Worm (Caenorhabditis elegans) whole organism, mixed stage, embryonic: ENCODE measurements around the gene scl-13.

ENCODE experiments used
- M03D4.4 ChIP-seq: sonication (generic microtip); optimal IDR thresholded peaks from 2 replicates; lab custom pipeline; 2017; ENCODE audit warnings: mild to moderate bottlenecking, missing genetic modification characterization, missing compliant biosample characterization
- bed-3 ChIP-seq: fragments of 200-800 bp; sonication (Bioruptor generic); optimal IDR thresholded peaks from 3 replicates; lab custom pipeline; 2018; ENCODE audit warnings: mild to moderate bottlenecking, missing genetic modification characterization, moderate library complexity, missing compliant biosample characterization
- blmp-1 ChIP-seq: fragments of 150-350 bp; optimal IDR thresholded peaks from 2 replicates; lab custom pipeline; 2014; ENCODE audit warnings: missing biosample characterization, missing genetic modification characterization
- ceh-39 ChIP-seq: fragments of 150-350 bp; optimal IDR thresholded peaks from 2 replicates; lab custom pipeline; 2014; ENCODE audit warnings: missing biosample characterization, missing genetic modification characterization
- ceh-43 ChIP-seq: fragments of 200-800 bp; sonication (Bioruptor generic); optimal IDR thresholded peaks from 2 replicates; lab custom pipeline; 2018; ENCODE audit warnings: mild to moderate bottlenecking, missing genetic modification characterization, moderate library complexity, missing compliant biosample characterization
- ceh-83 ChIP-seq: fragments of 200-800 bp; sonication (Bioruptor generic); optimal IDR thresholded peaks from 2 replicates; lab custom pipeline; 2018; ENCODE audit warnings: mild to moderate bottlenecking, missing genetic modification characterization, missing compliant biosample characterization
- ces-1 ChIP-seq: fragments of 150-350 bp; optimal IDR thresholded peaks from 2 replicates; lab custom pipeline; 2014; ENCODE audit warnings: missing biosample characterization, missing genetic modification reagents, missing genetic modification characterization
- drap-1 ChIP-seq: fragments of 200-800 bp; sonication (Bioruptor generic); optimal IDR thresholded peaks from 3 replicates; lab custom pipeline; 2018; ENCODE audit warnings: mild to moderate bottlenecking, missing genetic modification characterization, missing compliant biosample characterization
- elt-1 ChIP-seq: sonication (generic microtip); optimal IDR thresholded peaks from 2 replicates; lab custom pipeline; 2017; ENCODE audit warnings: missing genetic modification characterization, mild to moderate bottlenecking, missing compliant biosample characterization, antibody characterized with exemption, moderate library complexity, borderline replicate concordance; ENCODE audit not compliant: insufficient read depth
- elt-3 ChIP-seq: fragments of 150-350 bp; optimal IDR thresholded peaks from 2 replicates; lab custom pipeline; 2014; ENCODE audit warnings: missing biosample characterization, missing genetic modification characterization
- flh-1 ChIP-seq: fragments of 200-800 bp; sonication (Bioruptor generic); optimal IDR thresholded peaks from 2 replicates; lab custom pipeline; 2018; ENCODE audit warnings: mild to moderate bottlenecking, missing genetic modification characterization, moderate library complexity, missing compliant biosample characterization
- ham-2 ChIP-seq: fragments of 200-800 bp; sonication (Bioruptor generic); optimal IDR thresholded peaks from 2 replicates; lab custom pipeline; 2018; ENCODE audit warnings: mild to moderate bottlenecking, missing genetic modification characterization, missing compliant biosample characterization
- hlh-1 ChIP-seq: fragments of 150-350 bp; optimal IDR thresholded peaks from 2 replicates; lab custom pipeline; 2014; ENCODE audit warnings: missing biosample characterization, missing genetic modification reagents, missing genetic modification characterization
- lin-13 ChIP-seq: fragments of 150-350 bp; optimal IDR thresholded peaks from 2 replicates; lab custom pipeline; 2014; ENCODE audit warnings: missing biosample characterization, missing genetic modification characterization
- lin-32 ChIP-seq: fragments of 200-800 bp; sonication (Bioruptor generic); optimal IDR thresholded peaks from 2 replicates; lab custom pipeline; 2018; ENCODE audit warnings: mild to moderate bottlenecking, missing genetic modification characterization, missing compliant biosample characterization
- lsy-2 ChIP-seq: fragments of 150-350 bp; optimal IDR thresholded peaks from 2 replicates; lab custom pipeline; 2014; ENCODE audit warnings: missing biosample characterization, missing genetic modification characterization
- mab-5 ChIP-seq: fragments of 150-350 bp; optimal IDR thresholded peaks from 2 replicates; lab custom pipeline; 2014; ENCODE audit warnings: missing biosample characterization, missing genetic modification characterization
- mep-1 ChIP-seq: fragments of 150-350 bp; optimal IDR thresholded peaks from 2 replicates; lab custom pipeline; 2017; ENCODE audit warnings: missing biosample characterization, missing genetic modification reagents, missing genetic modification characterization, inconsistent platforms
- nhr-12 ChIP-seq: fragments of 150-350 bp; optimal IDR thresholded peaks from 2 replicates; lab custom pipeline; 2014; ENCODE audit warnings: missing biosample characterization, missing genetic modification characterization
- nhr-2 ChIP-seq: fragments of 150-350 bp; optimal IDR thresholded peaks from 2 replicates; lab custom pipeline; 2014; ENCODE audit warnings: missing biosample characterization, missing genetic modification characterization
- nhr-237 ChIP-seq: fragments of 150-350 bp; optimal IDR thresholded peaks from 2 replicates; lab custom pipeline; 2014; ENCODE audit warnings: missing biosample characterization, missing genetic modification characterization
- nhr-76 ChIP-seq: sonication (generic microtip); optimal IDR thresholded peaks from 2 replicates; lab custom pipeline; 2017; ENCODE audit warnings: missing biosample characterization, missing genetic modification characterization
- pha-4 ChIP-seq: fragments of 150-350 bp; optimal IDR thresholded peaks from 2 replicates; lab custom pipeline; 2018; ENCODE audit warnings: missing biosample characterization, missing genetic modification reagents, missing genetic modification characterization
- sem-2 ChIP-seq: fragments of 200-800 bp; sonication (Bioruptor generic); optimal IDR thresholded peaks from 2 replicates; lab custom pipeline; 2018; ENCODE audit warnings: mild to moderate bottlenecking, missing genetic modification characterization, missing compliant biosample characterization
- sptf-1 ChIP-seq: sonication (generic microtip); optimal IDR thresholded peaks from 2 replicates; lab custom pipeline; 2017; ENCODE audit warnings: mild to moderate bottlenecking, missing genetic modification characterization, moderate library complexity, missing compliant biosample characterization
- tbx-8 ChIP-seq: fragments of 200-800 bp; sonication (Bioruptor generic); optimal IDR thresholded peaks from 2 replicates; lab custom pipeline; 2018; ENCODE audit warnings: mild to moderate bottlenecking, missing genetic modification characterization, moderate library complexity, missing compliant biosample characterization
- unc-120 ChIP-seq: sonication (generic microtip); optimal IDR thresholded peaks from 2 replicates; lab custom pipeline; 2017; ENCODE audit warnings: missing genetic modification characterization, missing compliant biosample characterization; ENCODE audit not compliant: poor library complexity, severe bottlenecking
- unc-39 ChIP-seq: fragments of 150-350 bp; optimal IDR thresholded peaks from 2 replicates; lab custom pipeline; 2014; ENCODE audit warnings: missing biosample characterization, missing genetic modification characterization
- unc-62 ChIP-seq: fragments of 150-350 bp; optimal IDR thresholded peaks from 2 replicates; lab custom pipeline; 2014; ENCODE audit warnings: missing biosample characterization, missing genetic modification reagents, missing genetic modification characterization
- zip-8 ChIP-seq: fragments of 150-350 bp; optimal IDR thresholded peaks from 2 replicates; lab custom pipeline; 2014; ENCODE audit warnings: missing biosample characterization, missing genetic modification characterization

The scl-13 gene

DNA sequence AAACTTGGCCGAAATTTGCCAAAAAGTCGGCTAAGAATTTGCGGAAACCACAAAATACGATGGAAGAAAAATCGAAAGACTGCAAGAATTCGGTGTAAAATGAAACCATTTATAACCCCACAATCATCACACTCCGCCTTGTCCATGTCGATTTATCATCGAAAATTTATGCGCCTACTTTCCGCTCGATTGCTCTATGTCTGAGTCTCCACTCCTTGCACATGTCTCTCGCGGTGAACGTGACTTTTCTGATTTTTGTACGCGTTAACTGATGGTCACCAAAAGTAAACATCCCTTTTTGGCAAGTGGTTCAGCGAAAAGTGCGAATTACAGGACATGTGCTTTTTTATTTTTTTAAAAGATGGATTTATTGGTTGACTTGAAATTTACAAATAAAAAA, 34.5 kb downstream of the scl-13 start:
- TF ChIP-seq lsy-2 (tag; lab: Kevin White, UChicago) (no peak), ceh-39 (tag; lab: Kevin White, UChicago) (no peak), ceh-43 (no peak), mab-5 (tag; lab: Kevin White, UChicago) (no peak), ham-2 (GFP tag; lab: Kevin White, UChicago) (no peak), nhr-12 (tag; lab: Kevin White, UChicago) (no peak)

DNA sequence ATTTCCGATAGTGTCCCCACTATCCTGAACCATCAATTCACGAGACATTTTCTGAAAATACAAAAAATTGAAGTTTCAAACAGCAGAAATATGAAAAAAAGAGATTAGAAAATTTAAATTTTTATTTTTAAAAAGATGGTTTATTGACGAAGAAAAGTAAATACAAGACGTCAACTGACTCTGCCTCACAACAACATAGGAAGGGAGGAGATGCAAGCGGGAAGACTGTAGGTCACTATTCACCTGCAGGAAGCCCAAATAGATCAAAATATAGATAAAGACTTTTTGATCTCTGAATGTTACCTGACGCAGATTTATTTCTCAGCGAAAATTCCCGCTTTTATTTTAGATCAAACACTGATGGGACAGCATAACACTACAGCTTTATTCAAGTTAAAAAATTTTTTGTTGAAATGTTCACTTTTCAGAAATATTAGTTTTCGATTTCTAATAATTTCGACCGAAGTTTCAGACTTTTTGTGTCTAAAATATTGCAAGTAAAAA, 35.3 kb downstream of the scl-13 start, which contains the start of gene cysl-3:
cysl-3 (minus strand) TSS at position 51 of the 504 bp plus-strand sequence.
- TF ChIP-seq unc-39 (tag; lab: Kevin White, UChicago) = no peak
- TF ChIP-seq, all 35 proteins: peak for 0

DNA sequence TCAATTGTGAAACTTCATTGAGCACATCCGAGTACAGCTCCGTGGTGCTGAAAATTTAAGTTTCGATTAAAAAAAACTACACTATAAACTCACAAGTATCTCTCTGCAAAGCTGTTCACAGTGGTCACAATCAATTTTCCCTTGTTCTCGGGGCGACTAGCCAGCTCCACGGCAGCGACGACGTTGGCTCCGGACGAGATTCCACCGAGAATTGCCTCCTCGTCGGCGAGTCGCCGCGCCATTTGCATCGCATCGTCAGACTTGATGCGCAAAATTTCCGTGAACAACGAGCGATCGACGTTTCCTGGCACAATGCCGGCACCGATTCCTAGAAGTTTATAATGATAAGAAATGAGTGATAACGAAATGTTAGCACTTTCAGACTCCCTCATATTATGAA, 36.8 kb downstream of the scl-13 start:
- no peak for TF ChIP-seq pha-4
- TF ChIP-seq nhr-12 (tag; lab: Kevin White, UChicago) = no peak
- TF ChIP-seq ces-1 (GFP tag; lab: Kevin White, UChicago) = no peak
- no peak for TF ChIP-seq unc-120
- no peak for TF ChIP-seq blmp-1 (tag; lab: Kevin White, UChicago)
- no peak for TF ChIP-seq nhr-237 (tag; lab: Kevin White, UChicago)
- TF ChIP-seq ceh-83 = no peak
- TF ChIP-seq zip-8 = no peak
- TF ChIP-seq nhr-76 (tag; lab: Kevin White, UChicago) = no peak
- TF ChIP-seq sptf-1 = no peak
- no peak for TF ChIP-seq drap-1 (GFP tag; lab: Kevin White, UChicago)
- TF ChIP-seq tbx-8 (GFP tag; lab: Kevin White, UChicago) = no peak
- TF ChIP-seq unc-39 (tag; lab: Kevin White, UChicago) = no peak
- TF ChIP-seq unc-62 = no peak
- TF ChIP-seq elt-1 (tag; lab: Kevin White, UChicago) = no peak

DNA sequence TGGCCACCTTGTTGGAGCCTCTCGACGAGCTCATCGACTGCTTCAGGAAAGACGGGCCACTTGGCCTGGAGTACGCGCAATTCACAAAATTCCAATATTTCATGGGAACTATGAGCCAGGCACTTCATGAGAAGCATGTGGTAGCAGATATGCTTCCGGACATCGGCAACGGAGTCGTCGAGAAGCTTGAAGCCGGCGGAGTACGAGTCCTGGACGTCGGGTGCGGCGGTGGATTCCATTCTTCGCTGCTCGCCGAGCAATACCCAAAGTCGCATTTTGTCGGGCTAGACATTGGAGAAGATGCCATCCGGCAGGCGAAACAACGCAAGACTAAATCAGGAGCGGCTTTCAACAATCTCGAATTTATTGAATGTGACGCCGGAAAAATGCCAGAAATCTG, 37.8 kb downstream of the scl-13 start:
- TF ChIP-seq elt-3 (tag; lab: Kevin White, UChicago) = no peak
- no peak for TF ChIP-seq ceh-83
- no peak for TF ChIP-seq hlh-1 (tag; lab: Kevin White, UChicago)
- no peak for TF ChIP-seq unc-39 (tag; lab: Kevin White, UChicago)
- no peak for TF ChIP-seq elt-1 (tag; lab: Kevin White, UChicago)
- TF ChIP-seq lin-32 (GFP tag; lab: Kevin White, UChicago) = no peak
- no peak for TF ChIP-seq M03D4.4 (tag; lab: Kevin White, UChicago)
- TF ChIP-seq unc-62 = no peak
- TF ChIP-seq bed-3 (GFP tag; lab: Kevin White, UChicago) = no peak

DNA sequence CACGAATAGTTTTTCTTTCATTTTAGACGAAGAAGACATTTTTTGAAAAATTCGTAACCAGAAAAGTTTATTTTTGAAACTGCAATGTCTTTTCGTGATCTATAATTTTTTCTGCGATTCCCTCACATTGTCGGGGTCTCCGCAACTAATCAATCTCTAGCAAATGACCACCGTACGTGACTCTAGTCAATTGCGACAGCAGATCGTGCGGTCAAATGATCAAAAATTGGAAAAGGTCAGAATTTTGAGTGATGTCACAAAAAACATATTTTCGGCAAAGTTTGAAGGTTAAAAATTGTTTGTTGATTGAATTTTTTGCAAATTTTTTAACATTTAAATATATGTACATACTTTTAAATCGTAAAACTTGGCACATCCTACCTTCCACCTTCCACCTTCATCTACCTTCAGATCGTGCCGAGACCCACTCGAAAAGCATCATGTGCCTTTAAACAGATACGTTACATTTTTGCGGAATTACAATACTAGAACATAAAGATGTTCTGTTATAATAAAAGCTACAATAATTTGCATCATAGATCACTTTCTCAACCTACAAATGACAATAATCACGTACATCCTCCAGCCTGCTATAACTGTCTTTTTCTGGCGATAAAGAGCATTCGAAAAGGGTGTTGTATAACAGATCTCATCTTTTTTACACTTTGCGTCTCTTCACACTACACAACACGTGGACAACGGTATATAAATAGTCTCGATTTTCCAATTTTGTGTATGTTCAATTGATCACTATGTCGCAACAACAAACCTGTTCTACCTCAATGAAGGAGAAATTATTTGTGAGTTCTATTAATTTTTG, 39.8 kb downstream of the scl-13 start, which contains the start of the genes R08E5.1 and rips-1:
R08E5.1 (minus strand) TSS at position 82 of the 820 bp plus-strand sequence.
rips-1 (plus strand) TSS at position 585 of the 820 bp plus-strand sequence.
- no peak for TF ChIP-seq pha-4
- TF ChIP-seq bed-3 (GFP tag; lab: Kevin White, UChicago) = no peak
- no peak for TF ChIP-seq unc-62
- no peak for TF ChIP-seq flh-1 (GFP tag; lab: Kevin White, UChicago)
- no peak for TF ChIP-seq M03D4.4 (tag; lab: Kevin White, UChicago)
- TF ChIP-seq sem-2 = no peak
- no peak for TF ChIP-seq elt-3 (tag; lab: Kevin White, UChicago)
- no peak for TF ChIP-seq lin-32 (GFP tag; lab: Kevin White, UChicago)
- TF ChIP-seq ces-1 (GFP tag; lab: Kevin White, UChicago) = no peak
- no peak for TF ChIP-seq nhr-237 (tag; lab: Kevin White, UChicago)
- no peak for TF ChIP-seq elt-1 (tag; lab: Kevin White, UChicago)
- no peak for TF ChIP-seq unc-120
- TF ChIP-seq nhr-2 (tag; lab: Kevin White, UChicago) = no peak
- no peak for TF ChIP-seq unc-39 (tag; lab: Kevin White, UChicago)
- TF ChIP-seq nhr-76 (tag; lab: Kevin White, UChicago) = no peak
- no peak for TF ChIP-seq blmp-1 (tag; lab: Kevin White, UChicago)
- TF ChIP-seq lin-13 (tag; lab: Kevin White, UChicago) = no peak
- TF ChIP-seq mep-1 (tag; lab: Kevin White, UChicago) = no peak
- TF ChIP-seq ham-2 (GFP tag; lab: Kevin White, UChicago) = no peak
- no peak for TF ChIP-seq nhr-12 (tag; lab: Kevin White, UChicago)
